Fruit fly (Drosophila melanogaster): Measurements from ENCODE around the gene Ptp69D.
A peak's percentile ranks its signal among the peaks of the same experiment; 100 is the strongest.

Ptp69D gene

DNA sequence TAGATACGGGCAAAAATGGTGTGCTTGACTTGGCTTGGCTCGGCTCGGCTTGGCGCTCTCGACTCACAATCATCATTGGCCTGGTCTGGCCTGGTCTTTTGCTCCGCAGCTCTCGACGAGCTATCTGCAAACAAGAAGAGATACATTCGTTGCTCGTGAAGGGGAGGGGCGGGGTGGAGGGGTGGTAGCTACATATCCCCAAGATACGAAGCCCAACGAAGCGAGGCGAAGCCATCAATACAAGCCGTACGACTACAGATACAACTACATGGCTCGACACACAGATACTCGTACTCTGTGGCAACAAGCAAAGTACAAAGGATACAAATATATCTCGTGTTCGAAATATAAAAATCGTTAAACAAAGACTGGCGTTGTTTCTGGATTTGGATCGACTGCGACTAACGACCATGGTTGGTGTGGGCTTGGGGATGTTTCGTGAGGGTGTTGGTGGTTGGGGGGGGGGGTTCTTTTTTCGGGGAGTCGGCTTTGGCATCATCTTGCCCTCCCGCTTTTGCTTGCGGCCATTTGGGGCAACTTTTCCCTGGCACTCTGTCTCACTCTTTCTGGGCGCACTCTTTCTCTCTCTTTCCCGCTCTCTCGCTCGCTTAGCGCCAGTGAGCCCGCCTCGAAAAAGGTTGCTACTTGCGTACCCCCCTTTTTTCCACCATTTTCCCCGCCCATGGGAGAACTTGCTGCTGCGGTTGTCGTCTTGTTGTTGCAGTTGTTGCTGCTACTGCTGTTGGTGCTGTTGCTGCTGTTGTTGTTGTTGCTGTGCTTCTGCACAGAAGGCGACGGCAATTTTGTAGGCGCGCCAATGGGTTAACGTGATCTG, 44.2 kb upstream of the Ptp69D start (continued):
- TF ChIP-seq fd59A (GFP tag; optimal IDR thresholded peaks at IDR 0.05): no peak
- TF ChIP-seq lz (GFP tag; optimal IDR thresholded peaks at IDR 0.05): no peak
- no peak for TF ChIP-seq CG8632 (GFP tag; optimal IDR thresholded peaks at IDR 0.05)
- no peak for TF ChIP-seq CG11902 (GFP tag; optimal IDR thresholded peaks at IDR 0.05)

DNA sequence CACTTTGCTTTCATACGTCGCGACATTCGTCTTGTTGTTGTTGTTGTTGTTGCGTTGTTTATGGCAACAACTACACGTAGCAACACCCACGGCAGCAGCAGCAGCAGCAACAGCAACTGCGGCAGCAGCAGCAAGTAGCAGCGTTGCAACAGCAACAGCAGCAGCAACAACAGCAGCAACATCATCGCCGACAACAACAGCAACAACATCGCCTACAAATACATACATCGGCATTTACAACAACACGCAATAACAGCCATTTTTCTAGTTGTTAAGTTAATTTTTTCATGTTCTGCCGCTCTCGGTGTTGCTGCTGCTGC, 42.2 kb upstream of the Ptp69D start:
- TF ChIP-seq Eip93F (GFP tag; optimal IDR thresholded peaks at IDR 0.05) (no peak), spab (GFP tag; optimal IDR thresholded peaks at IDR 0.05) (no peak), Hr4 (GFP tag; optimal IDR thresholded peaks at IDR 0.05) (no peak), CG15336 (GFP tag; IDR thresholded peaks at IDR 0.05) (no peak), CG16779 (tag; optimal IDR thresholded peaks at IDR 0.05) (no peak)

DNA sequence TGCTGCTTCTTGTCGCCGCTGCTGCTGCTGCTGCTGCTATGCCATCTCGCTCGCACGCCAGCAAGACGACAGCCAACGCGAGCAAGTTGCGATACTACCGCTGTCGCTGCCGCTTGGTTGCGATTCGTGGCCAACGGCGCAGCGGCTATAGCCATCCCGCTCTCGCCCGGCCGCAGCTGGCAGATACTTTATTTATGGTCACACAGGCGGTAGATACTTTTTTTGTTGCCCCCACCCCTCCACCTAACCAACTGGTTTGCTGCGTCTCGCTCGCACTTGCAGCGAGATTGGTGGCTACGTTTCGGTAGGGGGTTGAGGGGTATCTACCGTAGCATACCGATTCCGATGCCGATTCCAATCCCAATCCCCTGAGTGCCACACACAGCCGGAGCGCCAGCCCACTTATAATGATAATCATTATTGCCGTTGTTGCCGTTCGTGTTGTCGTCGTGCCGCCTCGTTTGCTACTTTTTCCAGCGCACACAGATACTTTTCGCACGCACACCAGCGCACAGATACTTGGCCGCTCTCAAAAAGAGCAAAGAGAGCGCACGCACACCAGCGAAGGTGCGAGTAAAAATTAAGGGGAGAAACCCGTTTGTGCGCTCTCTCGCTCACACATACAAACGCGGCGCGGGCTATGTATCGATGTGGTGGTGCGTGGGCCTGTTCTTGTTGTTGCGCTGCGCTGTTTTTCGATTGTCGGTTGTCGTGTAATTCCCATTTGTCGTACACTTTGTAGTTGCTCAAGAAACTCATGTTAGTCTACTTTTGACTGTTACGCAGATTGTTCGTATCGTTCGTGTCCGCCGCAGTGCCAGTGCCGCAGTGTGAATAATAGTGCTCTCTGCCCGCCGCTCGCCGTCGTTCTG, 41.6 kb upstream of the Ptp69D start, which contains the start of gene mirr:
mirr (plus strand) TSS at position 759 of the 872 bp plus-strand sequence.
- TF ChIP-seq Sox14 (GFP tag; optimal IDR thresholded peaks at IDR 0.05): peak; percentile 59
- TF ChIP-seq achi (GFP tag; optimal IDR thresholded peaks at IDR 0.05): no peak
- no peak for TF ChIP-seq CG6276 (GFP tag; optimal IDR thresholded peaks at IDR 0.05)
- TF ChIP-seq topi (GFP tag; optimal IDR thresholded peaks at IDR 0.05): no peak
- TF ChIP-seq fd85E (GFP tag; optimal IDR thresholded peaks at IDR 0.05): no peak
- peak; percentile 70 to 72 for TF ChIP-seq ss (GFP tag; optimal IDR thresholded peaks at IDR 0.05)
- no peak for TF ChIP-seq Eip93F (GFP tag; optimal IDR thresholded peaks at IDR 0.05)
- peak; percentile 31 for TF ChIP-seq CG32006 (GFP tag; optimal IDR thresholded peaks at IDR 0.05)
- TF ChIP-seq spab (GFP tag; optimal IDR thresholded peaks at IDR 0.05): no peak
- TF ChIP-seq svp (GFP tag): peak; percentile 86
- TF ChIP-seq dac (GFP tag; optimal IDR thresholded peaks at IDR 0.05): no peak
- TF ChIP-seq CG11762 (GFP tag; optimal IDR thresholded peaks at IDR 0.05; ENCODE audit: insufficient read depth): no peak
- TF ChIP-seq CG8119 (GFP tag; IDR thresholded peaks at IDR 0.05): 0 out of 3 replicates have a peak, but pooled peaks have one; percentile 25
- TF ChIP-seq CG8319 (GFP tag; optimal IDR thresholded peaks at IDR 0.05): no peak
- TF ChIP-seq CG10631 (GFP tag; optimal IDR thresholded peaks at IDR 0.05): no peak
- peak; percentile 82 for TF ChIP-seq CG3919 (GFP tag; optimal IDR thresholded peaks at IDR 0.05)
- no peak for TF ChIP-seq vri (GFP tag; optimal IDR thresholded peaks at IDR 0.05)
- TF ChIP-seq eg (GFP tag; IDR thresholded peaks at IDR 0.05): peak; percentile 32; the same call in 1 of the 3 replicates
- TF ChIP-seq CG9139 (GFP tag; optimal IDR thresholded peaks at IDR 0.05): no peak
- TF ChIP-seq Sox15 (GFP tag; optimal IDR thresholded peaks at IDR 0.05): no peak
- TF ChIP-seq CG3032 (tag; optimal IDR thresholded peaks at IDR 0.05): no peak
- no peak for TF ChIP-seq CG6854 (GFP tag; optimal IDR thresholded peaks at IDR 0.05)
- TF ChIP-seq CG4318 (GFP tag; optimal IDR thresholded peaks at IDR 0.05): no peak
- no peak for TF ChIP-seq pdm3 (GFP tag; optimal IDR thresholded peaks at IDR 0.05)
- TF ChIP-seq Blimp-1 (GFP tag; optimal IDR thresholded peaks at IDR 0.05): no peak
- TF ChIP-seq dsx (GFP tag; optimal IDR thresholded peaks at IDR 0.05; ENCODE audit: poor library complexity, severe bottlenecking): peak; percentile 89
- TF ChIP-seq Ets96B (tag; optimal IDR thresholded peaks at IDR 0.05): peak; percentile 17
- TF ChIP-seq Lpt (GFP tag; optimal IDR thresholded peaks at IDR 0.05): no peak
- peak; percentile 23 for TF ChIP-seq Eip75B (GFP tag; optimal IDR thresholded peaks at IDR 0.05)
- no peak for TF ChIP-seq CG34406 (GFP tag; optimal IDR thresholded peaks at IDR 0.05)
- peak; percentile 19; the same call in 1 of the 2 replicates for TF ChIP-seq Gug (GFP tag; IDR thresholded peaks at IDR 0.05)
- no peak for TF ChIP-seq esn (GFP tag; optimal IDR thresholded peaks at IDR 0.05)
- no peak for TF ChIP-seq net (GFP tag; optimal IDR thresholded peaks at IDR 0.05)
- TF ChIP-seq cyc (GFP tag; optimal IDR thresholded peaks at IDR 0.05): no peak
- TF ChIP-seq fd59A (GFP tag; optimal IDR thresholded peaks at IDR 0.05): no peak
- TF ChIP-seq fkh (GFP tag; optimal IDR thresholded peaks at IDR 0.05): peak; percentile 14
- TF ChIP-seq CG1621 (tag; optimal IDR thresholded peaks at IDR 0.05): peak; percentile 32
- TF ChIP-seq CG11294 (GFP tag; IDR thresholded peaks at IDR 0.05): no peak
- TF ChIP-seq CG10669 (GFP tag; optimal IDR thresholded peaks at IDR 0.05): peak; percentile 23

All from whole organism, prepupa.